Fruit fly (Drosophila melanogaster) whole organism, embryonic: ENCODE measurements around the gene CG34269.
A peak's percentile ranks its signal among the peaks of the same experiment; 100 is the strongest.

Experiments
- Atf-2 ChIP-seq: fragments of 200-800 bp; sonication (Bioruptor generic); optimal IDR thresholded peaks from 2 replicates; lab custom pipeline; 2016; ENCODE audit warnings: missing biosample characterization, missing genetic modification characterization
- Atf6 ChIP-seq: fragments of 200-800 bp; sonication (Bioruptor generic); IDR thresholded peaks from 2 replicates; pipeline ENCODE4 v1.3.6; 2022; ENCODE audit warnings: missing biosample characterization, missing genetic modification characterization
- BEAF-32 ChIP-seq: fragments of 200-800 bp; sonication (Bioruptor generic); optimal IDR thresholded peaks from 3 replicates; lab custom pipeline; 2017; ENCODE audit warnings: missing biosample characterization, missing genetic modification characterization, mild to moderate bottlenecking, moderate library complexity, missing genetic modification reagents
- CG10431 ChIP-seq: fragments of 200-800 bp; sonication (Bioruptor generic); optimal IDR thresholded peaks from 3 replicates; lab custom pipeline; 2018; ENCODE audit warnings: missing biosample characterization, mild to moderate bottlenecking, missing genetic modification characterization
- CG10565 ChIP-seq: fragments of 200-800 bp; sonication (Bioruptor generic); optimal IDR thresholded peaks from 3 replicates; lab custom pipeline; 2016; ENCODE audit warnings: missing biosample characterization, mild to moderate bottlenecking, missing genetic modification characterization
- CG11456 ChIP-seq: fragments of 200-800 bp; sonication (Bioruptor generic); IDR thresholded peaks from 3 replicates; pipeline ENCODE4 v1.3.6; 2022; ENCODE audit warnings: missing biosample characterization, missing genetic modification characterization
- CG13287 ChIP-seq: fragments of 200-800 bp; sonication (Bioruptor generic); IDR thresholded peaks from 2 replicates; pipeline ENCODE4 v1.3.6; 2022; ENCODE audit warnings: missing biosample characterization, missing genetic modification characterization; ENCODE audit not compliant: partially characterized antibody
- CG17186 ChIP-seq: fragments of 200-800 bp; sonication (Bioruptor generic); optimal IDR thresholded peaks from 3 replicates; lab custom pipeline; 2017; ENCODE audit warnings: missing biosample characterization, missing genetic modification reagents, missing genetic modification characterization
- CG18262 ChIP-seq: fragments of 200-800 bp; optimal IDR thresholded peaks from 3 replicates; lab custom pipeline; 2019; ENCODE audit warnings: missing biosample characterization, mild to moderate bottlenecking, missing genetic modification characterization, moderate library complexity
- CG1832 ChIP-seq: fragments of 200-800 bp; sonication (Bioruptor generic); optimal IDR thresholded peaks from 2 replicates; lab custom pipeline; 2017; ENCODE audit warnings: missing biosample characterization, mild to moderate bottlenecking, missing genetic modification characterization, inconsistent platforms
- CG2889 ChIP-seq: fragments of 200-800 bp; sonication (Bioruptor generic); IDR thresholded peaks from 3 replicates; pipeline ENCODE4 v1.3.6; 2022; ENCODE audit warnings: missing biosample characterization, missing genetic modification characterization
- CG31388 ChIP-seq: fragments of 200-800 bp; sonication (Bioruptor generic); optimal IDR thresholded peaks from 2 replicates; lab custom pipeline; 2016; ENCODE audit warnings: missing biosample characterization, missing genetic modification characterization
- CG3726 ChIP-seq: fragments of 200-800 bp; sonication (Bioruptor generic); IDR thresholded peaks from 3 replicates; pipeline ENCODE4, ENCODE4 v1.3.6; 2022; ENCODE audit warnings: missing biosample characterization, missing genetic modification characterization
- CG4404 ChIP-seq: fragments of 200-800 bp; sonication (Bioruptor generic); IDR thresholded peaks from 2 replicates; pipeline ENCODE4 v1.3.6; 2022; ENCODE audit warnings: missing biosample characterization, missing genetic modification characterization
- CG6175 ChIP-seq: fragments of 200-800 bp; sonication (Bioruptor generic); IDR thresholded peaks from 3 replicates; pipeline ENCODE4 v1.3.6; 2022; ENCODE audit warnings: missing biosample characterization, missing genetic modification characterization
- CG6254 ChIP-seq: fragments of 200-800 bp; sonication (Bioruptor generic); optimal IDR thresholded peaks from 3 replicates; lab custom pipeline; 2017; ENCODE audit warnings: mild to moderate bottlenecking, missing biosample characterization, missing genetic modification reagents, missing genetic modification characterization
- CG6854 ChIP-seq: fragments of 200-800 bp; sonication (Bioruptor generic); optimal IDR thresholded peaks from 3 replicates; lab custom pipeline; 2017; ENCODE audit warnings: missing biosample characterization, mild to moderate bottlenecking, missing genetic modification characterization
- CG8944 ChIP-seq: fragments of 200-800 bp; sonication (Bioruptor generic); optimal IDR thresholded peaks from 3 replicates; lab custom pipeline; 2016; ENCODE audit warnings: missing biosample characterization, missing genetic modification characterization
- CG9437 ChIP-seq: fragments of 200-800 bp; sonication (Bioruptor generic); optimal IDR thresholded peaks from 2 replicates; lab custom pipeline; 2018; ENCODE audit warnings: missing biosample characterization, mild to moderate bottlenecking, missing genetic modification characterization
- CTCF ChIP-seq: fragments of 200-800 bp; sonication (Bioruptor generic); optimal IDR thresholded peaks from 2 replicates; lab custom pipeline; 2017; ENCODE audit warnings: missing biosample characterization, mild to moderate bottlenecking, missing genetic modification characterization, moderate library complexity
- D ChIP-seq, 2 experiments: fragments of 200-800 bp in 1 of 2; fragments of >200 bp in 1 of 2; sonication (Bioruptor generic) in 1 of 2; optimal IDR thresholded peaks; 2 replicates in 1 of 2; 3 replicates in 1 of 2; lab custom pipeline; 2017; ENCODE audit warnings: mild to moderate bottlenecking in 1 of 2, missing biosample characterization in 1 of 2, missing genetic modification characterization in 1 of 2, missing genetic modification reagents in 1 of 2
- D19B ChIP-seq: fragments of 200-800 bp; sonication (Bioruptor generic); optimal IDR thresholded peaks from 2 replicates; lab custom pipeline; 2017; ENCODE audit warnings: missing biosample characterization, mild to moderate bottlenecking, missing genetic modification characterization
- Dad ChIP-seq: fragments of 200-800 bp; sonication (Bioruptor generic); optimal IDR thresholded peaks from 3 replicates; lab custom pipeline; 2016; ENCODE audit warnings: missing biosample characterization, missing genetic modification characterization
- Dek ChIP-seq: fragments of 200-800 bp; sonication (Bioruptor generic); optimal IDR thresholded peaks from 3 replicates; lab custom pipeline; 2019; ENCODE audit warnings: missing biosample characterization, mild to moderate bottlenecking, missing genetic modification characterization, moderate library complexity
- Ets97D ChIP-seq: fragments of 200-800 bp; sonication (Bioruptor generic); optimal IDR thresholded peaks from 3 replicates; lab custom pipeline; 2016; ENCODE audit warnings: missing biosample characterization, missing genetic modification characterization
- Fer3 ChIP-seq: fragments of 200-800 bp; sonication (Bioruptor generic); optimal IDR thresholded peaks from 2 replicates; lab custom pipeline; 2018; ENCODE audit warnings: missing biosample characterization, mild to moderate bottlenecking, missing genetic modification characterization, moderate library complexity
- Hsf ChIP-seq: fragments of 200-800 bp; sonication (Bioruptor generic); optimal IDR thresholded peaks from 3 replicates; lab custom pipeline; 2016; ENCODE audit warnings: missing biosample characterization, missing genetic modification characterization
- Kr ChIP-seq: fragments of 200-800 bp; sonication (Bioruptor generic); optimal IDR thresholded peaks from 2 replicates; lab custom pipeline; 2017; ENCODE audit warnings: missing biosample characterization, mild to moderate bottlenecking, missing genetic modification characterization
- Lhr ChIP-seq: fragments of 200-800 bp; sonication (Bioruptor generic); optimal IDR thresholded peaks from 3 replicates; lab custom pipeline; 2017; ENCODE audit warnings: mild to moderate bottlenecking, missing biosample characterization, missing genetic modification reagents, missing genetic modification characterization
- NfI ChIP-seq: fragments of 200-800 bp; sonication (Bioruptor generic); optimal IDR thresholded peaks from 3 replicates; lab custom pipeline; 2018; ENCODE audit warnings: missing biosample characterization, mild to moderate bottlenecking, missing genetic modification characterization, moderate library complexity
- Pdp1 ChIP-seq, 2 experiments: fragments of 200-800 bp; sonication (Bioruptor generic); optimal IDR thresholded peaks; 3 replicates each; lab custom pipeline; 2016; ENCODE audit warnings: missing biosample characterization in 2 of 2, missing genetic modification characterization in 2 of 2, mild to moderate bottlenecking in 1 of 2, moderate library complexity in 1 of 2
- Ravus ChIP-seq: fragments of 200-800 bp; sonication (Bioruptor generic); IDR thresholded peaks from 2 replicates; pipeline ENCODE4 v1.3.6; 2022; ENCODE audit warnings: missing biosample characterization, missing genetic modification characterization
- Six4 ChIP-seq: fragments of 200-800 bp; sonication (Bioruptor generic); optimal IDR thresholded peaks from 2 replicates; lab custom pipeline; 2016; ENCODE audit warnings: missing biosample characterization, missing genetic modification characterization
- Usf ChIP-seq: fragments of 200-800 bp; sonication (Bioruptor generic); optimal IDR thresholded peaks from 2 replicates; lab custom pipeline; 2017; ENCODE audit warnings: missing genotype, missing biosample characterization, missing genetic modification characterization
- ab ChIP-seq: fragments of 200-800 bp; sonication (Bioruptor generic); optimal IDR thresholded peaks from 2 replicates; lab custom pipeline; 2016; ENCODE audit warnings: missing biosample characterization, missing genetic modification characterization
- bigmax ChIP-seq: fragments of 200-800 bp; sonication (Bioruptor generic); optimal IDR thresholded peaks from 2 replicates; lab custom pipeline; 2018; ENCODE audit warnings: missing biosample characterization, mild to moderate bottlenecking, missing genetic modification characterization
- corto ChIP-seq: fragments of 200-800 bp; sonication (Bioruptor generic); optimal IDR thresholded peaks from 2 replicates; lab custom pipeline; 2016; ENCODE audit warnings: missing biosample characterization, mild to moderate bottlenecking, missing genetic modification characterization, moderate library complexity
- crol ChIP-seq: fragments of 200-800 bp; sonication (Bioruptor generic); IDR thresholded peaks from 2 replicates; pipeline ENCODE4 v1.3.6; 2022; ENCODE audit warnings: missing biosample characterization, missing genetic modification characterization
- crp ChIP-seq, 2 experiments: fragments of 200-800 bp; sonication (Bioruptor generic); optimal IDR thresholded peaks; 2 replicates in 1 of 2; 3 replicates in 1 of 2; lab custom pipeline; 2017; ENCODE audit warnings: missing biosample characterization in 2 of 2, missing genetic modification characterization in 2 of 2, mild to moderate bottlenecking in 1 of 2, moderate library complexity in 1 of 2
- cwo ChIP-seq: fragments of 200-800 bp; sonication (Bioruptor generic); optimal IDR thresholded peaks from 3 replicates; lab custom pipeline; 2017; ENCODE audit warnings: missing biosample characterization, missing genetic modification characterization, mild to moderate bottlenecking, moderate library complexity, missing genetic modification reagents
- dimm ChIP-seq: fragments of 200-800 bp; sonication (Bioruptor generic); IDR thresholded peaks from 2 replicates; pipeline ENCODE4 v1.3.6; 2022; ENCODE audit warnings: missing biosample characterization, missing genetic modification characterization
- disco-r ChIP-seq: fragments of 200-800 bp; sonication (Bioruptor generic); optimal IDR thresholded peaks from 2 replicates; lab custom pipeline; 2016; ENCODE audit warnings: missing biosample characterization, missing genetic modification characterization
- eve ChIP-seq, 2 experiments: fragments of >200 bp; optimal IDR thresholded peaks; 2 replicates each; lab custom pipeline; 2017; ENCODE audit warnings: missing biosample characterization in 2 of 2, missing genetic modification characterization in 2 of 2
- exex ChIP-seq: fragments of 200-800 bp; sonication (Bioruptor generic); optimal IDR thresholded peaks from 4 replicates; lab custom pipeline; 2018; ENCODE audit warnings: missing biosample characterization, mild to moderate bottlenecking, missing genetic modification characterization, moderate library complexity
- gsb ChIP-seq: fragments of 200-800 bp; sonication (Bioruptor generic); IDR thresholded peaks from 2 replicates; pipeline ENCODE4 v1.3.6; 2022; ENCODE audit warnings: missing biosample characterization, missing genetic modification characterization
- knrl ChIP-seq: fragments of 200-800 bp; sonication (Bioruptor generic); IDR thresholded peaks from 3 replicates; pipeline ENCODE4 v1.3.6; 2022; ENCODE audit warnings: missing biosample characterization, missing genetic modification characterization; ENCODE audit not compliant: partially characterized antibody
- lilli ChIP-seq: fragments of 200-800 bp; sonication (Bioruptor generic); optimal IDR thresholded peaks from 3 replicates; lab custom pipeline; 2016; ENCODE audit warnings: missing biosample characterization, missing genetic modification characterization
- oc ChIP-seq: fragments of 200-800 bp; sonication (Bioruptor generic); optimal IDR thresholded peaks from 2 replicates; lab custom pipeline; 2018; ENCODE audit warnings: missing biosample characterization, mild to moderate bottlenecking, missing genetic modification characterization, moderate library complexity
- pros ChIP-seq: fragments of 200-800 bp; sonication (Bioruptor generic); optimal IDR thresholded peaks from 3 replicates; lab custom pipeline; 2019; ENCODE audit warnings: missing biosample characterization, mild to moderate bottlenecking, missing genetic modification characterization, moderate library complexity
- slou ChIP-seq: fragments of 200-800 bp; sonication (Bioruptor generic); optimal IDR thresholded peaks from 3 replicates; lab custom pipeline; 2016; ENCODE audit warnings: missing biosample characterization, missing genetic modification characterization
- stc ChIP-seq: fragments of 200-800 bp; sonication (Bioruptor generic); IDR thresholded peaks from 2 replicates; pipeline ENCODE4 v1.3.6; 2022; ENCODE audit warnings: missing biosample characterization, missing genetic modification characterization

Gene CG34269

DNA sequence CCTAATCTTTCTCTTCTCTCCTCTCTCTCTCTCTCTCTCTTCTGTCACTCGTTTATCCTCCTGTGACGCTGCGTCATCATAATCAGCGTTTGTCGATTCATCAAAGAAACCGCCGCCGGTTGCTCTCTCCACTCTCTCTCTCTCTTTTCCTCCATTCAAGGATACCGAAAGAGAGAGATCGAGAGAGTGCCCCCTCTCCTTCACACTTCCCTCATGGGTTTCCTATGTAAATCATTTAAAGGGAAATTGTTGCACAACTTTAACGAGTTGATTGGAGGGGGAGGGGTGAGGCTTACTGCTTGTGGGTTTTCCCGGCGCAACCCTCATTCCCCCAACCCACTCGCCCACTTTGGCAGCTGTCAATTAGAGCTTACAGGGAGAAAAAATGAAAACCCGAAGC lies 16.1 kb downstream of the CG34269 start:
- TF ChIP-seq cwo (GFP tag; lab: Kevin White, UChicago) (no peak), NfI (no peak), CG6175 (GFP tag; lab: Robert Waterston, UW) (no peak), CTCF (no peak), dimm (GFP tag; lab: Robert Waterston, UW) (no peak), CG2889 (GFP tag; lab: Robert Waterston, UW) (no peak), Ravus (no peak), Atf6 (no peak), knrl (GFP tag; lab: Robert Waterston, UW) (no peak), Lhr (no peak), CG6254 (GFP tag; lab: Kevin White, UChicago) (no peak), CG11456 (no peak), CG8944 (GFP tag; lab: Kevin White, UChicago) (no peak), CG31388 (GFP tag; lab: Kevin White, UChicago) (no peak), corto (no peak), lilli (GFP tag; lab: Kevin White, UChicago) (no peak), CG13287 (GFP tag; lab: Robert Waterston, UW) (no peak), gsb (GFP tag; lab: Robert Waterston, UW) (no peak), CG9437 (GFP tag; lab: Kevin White, UChicago) (no peak), Fer3 (no peak), eve (GFP tag; optimal IDR thresholded peaks at IDR 0.05; lab: Kevin White, UChicago) (no peak), CG10431 (GFP tag; lab: Kevin White, UChicago) (no peak), CG1832 (GFP tag; lab: Kevin White, UChicago) (peak; percentile 79), stc (GFP tag; lab: Robert Waterston, UW) (no peak), CG3726 (GFP tag; lab: Robert Waterston, UW) (no peak), D (optimal IDR thresholded peaks at IDR 0.05; lab: Kevin White, UChicago) (peak; percentile 9), D (GFP tag; optimal IDR thresholded peaks at IDR 0.05; lab: Kevin White, UChicago) (no peak), Ets97D (no peak), Hsf (GFP tag; lab: Kevin White, UChicago) (no peak), CG17186 (GFP tag; lab: Kevin White, UChicago) (no peak), Atf-2 (GFP tag; lab: Kevin White, UChicago) (no peak), pros (GFP tag; lab: Kevin White, UChicago) (peak; percentile 84), oc (tag; lab: Kevin White, UChicago) (peak; percentile 44), BEAF-32 (no peak), Pdp1 (GFP tag; optimal IDR thresholded peaks at IDR 0.05; lab: Kevin White, UChicago) (peak in 1 of 2 experiments; percentile 67), disco-r (GFP tag; lab: Kevin White, UChicago) (no peak), bigmax (GFP tag; lab: Kevin White, UChicago) (no peak), Dad (GFP tag; lab: Kevin White, UChicago) (no peak), slou (GFP tag; lab: Kevin White, UChicago) (no peak), crp (GFP tag; optimal IDR thresholded peaks at IDR 0.05; lab: Kevin White, UChicago) (no peak), CG18262 (tag; lab: Kevin White, UChicago) (no peak), Six4 (GFP tag; lab: Kevin White, UChicago) (no peak), crol (GFP tag; lab: Robert Waterston, UW) (peak; percentile 87), D19B (no peak), Kr (GFP tag; lab: Kevin White, UChicago) (peak; percentile 73), CG10565 (GFP tag; lab: Kevin White, UChicago) (no peak), ab (GFP tag; lab: Kevin White, UChicago) (no peak), CG4404 (GFP tag; lab: Robert Waterston, UW) (no peak), Dek (no peak), CG6854 (GFP tag; lab: Kevin White, UChicago) (no peak), Usf (GFP tag; lab: Kevin White, UChicago) (no peak), exex (tag; lab: Kevin White, UChicago) (no peak)
